Fruit fly (Drosophila melanogaster) whole organism, embryonic: ENCODE results near the gene Cubn.
A peak's percentile ranks its signal among the peaks of the same experiment; 100 is the strongest.

ENCODE experiments used
- Awh ChIP-seq: fragments of 200-800 bp; sonication (Bioruptor generic); IDR thresholded peaks from 2 replicates; pipeline ENCODE4, ENCODE4 v1.3.6; 2022; ENCODE audit warnings: missing biosample characterization, missing genetic modification characterization
- Bdp1 ChIP-seq: fragments of 200-800 bp; sonication (Bioruptor generic); optimal IDR thresholded peaks from 3 replicates; lab custom pipeline; 2016; ENCODE audit warnings: missing biosample characterization, missing genetic modification characterization
- CG11456 ChIP-seq: fragments of 200-800 bp; sonication (Bioruptor generic); IDR thresholded peaks from 3 replicates; pipeline ENCODE4 v1.3.6; 2022; ENCODE audit warnings: missing biosample characterization, missing genetic modification characterization
- CG12769 ChIP-seq: fragments of 200-800 bp; sonication (Bioruptor generic); optimal IDR thresholded peaks from 2 replicates; lab custom pipeline; 2019; ENCODE audit warnings: missing biosample characterization, mild to moderate bottlenecking, missing genetic modification characterization, moderate library complexity
- CG15514 ChIP-seq: fragments of 200-800 bp; sonication (Bioruptor generic); optimal IDR thresholded peaks from 3 replicates; lab custom pipeline; 2017; ENCODE audit warnings: missing biosample characterization, missing genetic modification characterization, mild to moderate bottlenecking, moderate library complexity, missing genetic modification reagents
- CG17612 ChIP-seq: fragments of 200-800 bp; sonication (Bioruptor generic); IDR thresholded peaks from 2 replicates; pipeline ENCODE4 v1.3.6; 2022; ENCODE audit warnings: missing biosample characterization, missing genetic modification characterization
- CG1792 ChIP-seq: fragments of 200-800 bp; sonication (Bioruptor generic); optimal IDR thresholded peaks from 2 replicates; lab custom pipeline; 2016; ENCODE audit warnings: missing biosample characterization, missing genetic modification characterization
- CG2129 ChIP-seq: fragments of 200-800 bp; sonication (Bioruptor generic); IDR thresholded peaks from 2 replicates; pipeline ENCODE4 v1.3.6; 2022; ENCODE audit warnings: missing biosample characterization, missing genetic modification characterization; ENCODE audit not compliant: partially characterized antibody
- CG31388 ChIP-seq: fragments of 200-800 bp; sonication (Bioruptor generic); optimal IDR thresholded peaks from 2 replicates; lab custom pipeline; 2016; ENCODE audit warnings: missing biosample characterization, missing genetic modification characterization
- CG31441 ChIP-seq: fragments of 200-800 bp; sonication (Bioruptor generic); IDR thresholded peaks from 2 replicates; pipeline ENCODE4 v1.3.6; 2022; ENCODE audit warnings: missing biosample characterization, missing genetic modification characterization
- CG33557 ChIP-seq: fragments of 200-800 bp; sonication (Bioruptor generic); optimal IDR thresholded peaks from 2 replicates; lab custom pipeline; 2019; ENCODE audit warnings: missing biosample characterization, mild to moderate bottlenecking, missing genetic modification characterization, moderate library complexity
- CG43689 ChIP-seq: fragments of 200-800 bp; sonication (Bioruptor generic); IDR thresholded peaks from 2 replicates; pipeline ENCODE4 v1.3.6; 2022; ENCODE audit warnings: missing biosample characterization, missing genetic modification characterization
- CG6689 ChIP-seq: fragments of 200-800 bp; sonication (Bioruptor generic); IDR thresholded peaks from 2 replicates; pipeline ENCODE4 v1.3.6; 2022; ENCODE audit warnings: missing biosample characterization, missing genetic modification characterization
- CTCF ChIP-seq: fragments of 200-800 bp; sonication (Bioruptor generic); optimal IDR thresholded peaks from 2 replicates; lab custom pipeline; 2017; ENCODE audit warnings: missing biosample characterization, mild to moderate bottlenecking, missing genetic modification characterization, moderate library complexity
- Deaf1 ChIP-seq: fragments of 200-800 bp; optimal IDR thresholded peaks from 3 replicates; lab custom pipeline; 2019; ENCODE audit warnings: missing biosample characterization, mild to moderate bottlenecking, missing genetic modification characterization, moderate library complexity
- E2f1 ChIP-seq: fragments of 200-800 bp; sonication (Bioruptor generic); IDR thresholded peaks from 2 replicates; pipeline ENCODE4 v1.3.6; 2022; ENCODE audit warnings: missing biosample characterization, missing genetic modification characterization
- Ets65A ChIP-seq: fragments of 200-800 bp; sonication (Bioruptor generic); peaks from one replicate; lab custom pipeline; 2016; ENCODE audit warnings: missing biosample characterization, missing genetic modification characterization
- Fer2 ChIP-seq: fragments of 200-800 bp; sonication (Bioruptor generic); optimal IDR thresholded peaks from 2 replicates; lab custom pipeline; 2018; ENCODE audit warnings: missing biosample characterization, mild to moderate bottlenecking, missing genetic modification characterization, moderate library complexity
- HmgZ ChIP-seq: fragments of 200-800 bp; sonication (Bioruptor generic); optimal IDR thresholded peaks from 2 replicates; lab custom pipeline; 2018; ENCODE audit warnings: missing biosample characterization, mild to moderate bottlenecking, missing genetic modification characterization
- Lhr ChIP-seq: fragments of 200-800 bp; sonication (Bioruptor generic); optimal IDR thresholded peaks from 3 replicates; lab custom pipeline; 2017; ENCODE audit warnings: mild to moderate bottlenecking, missing biosample characterization, missing genetic modification reagents, missing genetic modification characterization
- Lim3 ChIP-seq: fragments of 200-800 bp; sonication (Bioruptor generic); IDR thresholded peaks from 2 replicates; pipeline ENCODE4 v1.3.6; 2022; ENCODE audit warnings: missing biosample characterization, missing genetic modification characterization
- Med ChIP-seq: fragments of 200-800 bp; sonication (Bioruptor generic); peaks from one replicate; lab custom pipeline; 2016; ENCODE audit warnings: missing biosample characterization, missing genetic modification characterization, mild to moderate bottlenecking, inconsistent platforms, moderate library complexity
- Mes4 ChIP-seq: fragments of 200-800 bp; sonication (Bioruptor generic); optimal IDR thresholded peaks from 2 replicates; lab custom pipeline; 2016; ENCODE audit warnings: missing biosample characterization, missing genetic modification characterization
- NC2β ChIP-seq: fragments of 200-800 bp; sonication (Bioruptor generic); optimal IDR thresholded peaks from 2 replicates; lab custom pipeline; 2016; ENCODE audit warnings: missing biosample characterization, missing genetic modification characterization
- Nf-YB ChIP-seq: fragments of 200-800 bp; sonication (Bioruptor generic); optimal IDR thresholded peaks from 3 replicates; lab custom pipeline; 2019; ENCODE audit warnings: missing biosample characterization, mild to moderate bottlenecking, missing genetic modification characterization, moderate library complexity
- bbx ChIP-seq: fragments of 200-800 bp; sonication (Bioruptor generic); IDR thresholded peaks from 2 replicates; pipeline ENCODE4 v1.3.6; 2022; ENCODE audit warnings: missing biosample characterization, missing genetic modification characterization; ENCODE audit not compliant: partially characterized antibody
- bsh ChIP-seq, 2 experiments: fragments of 200-800 bp; sonication (Bioruptor generic); optimal IDR thresholded peaks; 2 replicates each; lab custom pipeline; 2017 to 2018; ENCODE audit warnings: mild to moderate bottlenecking in 2 of 2, missing biosample characterization in 2 of 2, missing genetic modification characterization in 2 of 2, moderate library complexity in 1 of 2
- btn ChIP-seq: fragments of 200-800 bp; sonication (Bioruptor generic); optimal IDR thresholded peaks from 2 replicates; lab custom pipeline; 2016; ENCODE audit warnings: missing biosample characterization, missing genetic modification characterization
- chinmo ChIP-seq: fragments of 200-800 bp; sonication (Bioruptor generic); IDR thresholded peaks from 4 replicates; pipeline ENCODE4 v1.3.6; 2022; ENCODE audit warnings: missing biosample characterization, missing genetic modification characterization; ENCODE audit not compliant: partially characterized antibody
- chm ChIP-seq: fragments of 200-800 bp; sonication (Bioruptor generic); IDR thresholded peaks from 2 replicates; pipeline ENCODE4 v1.3.6; 2022; ENCODE audit warnings: missing biosample characterization, missing genetic modification characterization
- cwo ChIP-seq: fragments of 200-800 bp; sonication (Bioruptor generic); optimal IDR thresholded peaks from 3 replicates; lab custom pipeline; 2017; ENCODE audit warnings: missing biosample characterization, missing genetic modification characterization, mild to moderate bottlenecking, moderate library complexity, missing genetic modification reagents
- disco-r ChIP-seq: fragments of 200-800 bp; sonication (Bioruptor generic); optimal IDR thresholded peaks from 2 replicates; lab custom pipeline; 2016; ENCODE audit warnings: missing biosample characterization, missing genetic modification characterization
- dm ChIP-seq: fragments of 200-800 bp; sonication (Bioruptor generic); optimal IDR thresholded peaks from 3 replicates; lab custom pipeline; 2016; ENCODE audit warnings: missing biosample characterization, missing genetic modification characterization
- eyg ChIP-seq: fragments of 200-800 bp; sonication (Bioruptor generic); optimal IDR thresholded peaks from 3 replicates; lab custom pipeline; 2016; ENCODE audit warnings: missing biosample characterization, missing genetic modification characterization
- hkb ChIP-seq, 2 experiments: fragments of 200-800 bp in 1 of 2; fragments of >200 bp in 1 of 2; sonication (Bioruptor generic) in 1 of 2; IDR thresholded peaks in 1 of 2; optimal IDR thresholded peaks in 1 of 2; 2 replicates each; pipeline versions ENCODE4 v1.3.6 to Lab custom; 2017 to 2022; ENCODE audit warnings: missing biosample characterization in 1 of 2, missing genetic modification characterization in 1 of 2
- lab ChIP-seq: fragments of 200-800 bp; sonication (Bioruptor generic); optimal IDR thresholded peaks from 3 replicates; lab custom pipeline; 2017; ENCODE audit warnings: missing biosample characterization, missing genetic modification characterization, mild to moderate bottlenecking, moderate library complexity, missing genetic modification reagents
- lov ChIP-seq, 2 experiments: fragments of 200-800 bp in 1 of 2; fragments of >200 bp in 1 of 2; sonication (Bioruptor generic) in 1 of 2; IDR thresholded peaks in 1 of 2; optimal IDR thresholded peaks in 1 of 2; 2 replicates in 1 of 2; 3 replicates in 1 of 2; pipeline versions ENCODE4 v1.3.6 to Lab custom; 2017 to 2022; ENCODE audit warnings: missing biosample characterization in 1 of 2, missing genetic modification characterization in 1 of 2
- maf-S ChIP-seq: fragments of 200-800 bp; sonication (Bioruptor generic); optimal IDR thresholded peaks from 2 replicates; lab custom pipeline; 2016; ENCODE audit warnings: missing biosample characterization, missing genetic modification characterization
- mld ChIP-seq: fragments of 200-800 bp; sonication (Bioruptor generic); IDR thresholded peaks from 3 replicates; pipeline ENCODE4 v1.3.6; 2022; ENCODE audit warnings: missing biosample characterization, missing genetic modification characterization; ENCODE audit not compliant: partially characterized antibody
- nerfin-1 ChIP-seq: fragments of 200-800 bp; sonication (Bioruptor generic); optimal IDR thresholded peaks from 3 replicates; lab custom pipeline; 2019; ENCODE audit warnings: missing biosample characterization, mild to moderate bottlenecking, missing genetic modification characterization, moderate library complexity
- pita ChIP-seq: fragments of 200-800 bp; sonication (Bioruptor generic); optimal IDR thresholded peaks from 2 replicates; lab custom pipeline; 2017; ENCODE audit warnings: missing biosample characterization, mild to moderate bottlenecking, missing genetic modification characterization
- row ChIP-seq: fragments of 200-800 bp; sonication (Bioruptor generic); IDR thresholded peaks from 3 replicates; pipeline ENCODE4 v1.3.6; 2022; ENCODE audit warnings: missing biosample characterization, missing genetic modification characterization
- run ChIP-seq: fragments of 200-800 bp; sonication (Bioruptor generic); optimal IDR thresholded peaks from 3 replicates; lab custom pipeline; 2018; ENCODE audit warnings: missing biosample characterization, mild to moderate bottlenecking, missing genetic modification characterization
- sob ChIP-seq: fragments of 200-800 bp; sonication (Bioruptor generic); IDR thresholded peaks from 2 replicates; pipeline ENCODE4 v1.3.6; 2022; ENCODE audit warnings: missing biosample characterization, missing genetic modification characterization
- sr ChIP-seq: fragments of 200-800 bp; sonication (Bioruptor generic); IDR thresholded peaks from 3 replicates; pipeline ENCODE4 v1.3.6; 2022; ENCODE audit warnings: missing biosample characterization, missing genetic modification characterization
- tna ChIP-seq: fragments of 200-800 bp; sonication (Bioruptor generic); IDR thresholded peaks from 2 replicates; pipeline ENCODE4 v1.3.6; 2022; ENCODE audit warnings: missing biosample characterization, missing genetic modification characterization; ENCODE audit not compliant: partially characterized antibody
- ttk ChIP-seq: fragments of 200-800 bp; sonication (Bioruptor generic); IDR thresholded peaks from 2 replicates; pipeline ENCODE4 v2.1.2; 2022; ENCODE audit warnings: missing biosample characterization, missing genetic modification characterization
- unpg ChIP-seq: fragments of 200-800 bp; sonication (Bioruptor generic); optimal IDR thresholded peaks from 3 replicates; lab custom pipeline; 2018; ENCODE audit warnings: missing biosample characterization, mild to moderate bottlenecking, missing genetic modification characterization, moderate library complexity
- vnd ChIP-seq: fragments of 200-800 bp; sonication (Bioruptor generic); IDR thresholded peaks from 3 replicates; pipeline ENCODE4 v1.3.6; 2022; ENCODE audit warnings: missing biosample characterization, missing genetic modification characterization; ENCODE audit not compliant: partially characterized antibody
- vvl ChIP-seq: fragments of 200-800 bp; sonication (Bioruptor generic); IDR thresholded peaks from 2 replicates; pipeline ENCODE4 v1.3.6; 2022; ENCODE audit warnings: missing biosample characterization, missing genetic modification characterization
- wor ChIP-seq: fragments of 200-800 bp; sonication (Bioruptor generic); IDR thresholded peaks from 2 replicates; pipeline ENCODE4 v1.3.6; 2022; ENCODE audit warnings: missing biosample characterization, missing genetic modification characterization

Cubn gene

dm6 chrX:9580544-9580943, 9.4 kb upstream of the Cubn start (continued):
- no peak for TF ChIP-seq vnd (GFP tag; lab: Robert Waterston, UW)
- TF ChIP-seq mld: no peak
- TF ChIP-seq CG17612: no peak
- TF ChIP-seq CG31441 (GFP tag; lab: Robert Waterston, UW): no peak
- TF ChIP-seq row (GFP tag; lab: Robert Waterston, UW): 0 out of 3 replicates have a peak, but pooled peaks have one; percentile 9
- TF ChIP-seq btn (GFP tag; lab: Kevin White, UChicago): no peak
- TF ChIP-seq disco-r (GFP tag; lab: Kevin White, UChicago): no peak
- no peak for TF ChIP-seq Bdp1 (GFP tag; lab: Kevin White, UChicago)
- TF ChIP-seq vvl (GFP tag; lab: Robert Waterston, UW): 0 out of 2 replicates have a peak, but pooled peaks have one; percentile 8
- TF ChIP-seq Awh (GFP tag; lab: Robert Waterston, UW): no peak
- no peak for TF ChIP-seq sob (GFP tag; lab: Robert Waterston, UW)
- TF ChIP-seq lab: peak; percentile 26
- no peak for TF ChIP-seq wor (GFP tag; lab: Robert Waterston, UW)
- TF ChIP-seq CG12769 (tag; lab: Kevin White, UChicago): no peak
- no peak for TF ChIP-seq CG15514 (GFP tag; lab: Kevin White, UChicago)
- TF ChIP-seq pita (GFP tag; lab: Kevin White, UChicago): no peak
- no peak for TF ChIP-seq hkb (optimal IDR thresholded peaks at IDR 0.05; lab: Kevin White, UChicago)
- TF ChIP-seq hkb (GFP tag; IDR thresholded peaks at IDR 0.05; lab: Robert Waterston, UW): peak; percentile 26; the same call in 1 of the 2 replicates
- TF ChIP-seq maf-S (GFP tag; lab: Kevin White, UChicago): no peak
- no peak for TF ChIP-seq E2f1 (GFP tag; lab: Robert Waterston, UW)
- no peak for TF ChIP-seq Mes4 (GFP tag; lab: Kevin White, UChicago)
- TF ChIP-seq chinmo (GFP tag; lab: Robert Waterston, UW): 0 out of 4 replicates have a peak, but pooled peaks have one; percentile 71
- no peak for TF ChIP-seq Nf-YB (GFP tag; lab: Kevin White, UChicago)
- TF ChIP-seq bsh (GFP tag; optimal IDR thresholded peaks at IDR 0.05; lab: Kevin White, UChicago): no peak
- TF ChIP-seq CG43689 (GFP tag; lab: Robert Waterston, UW): no peak
- no peak for TF ChIP-seq unpg (GFP tag; lab: Kevin White, UChicago)
- no peak for TF ChIP-seq dm (GFP tag; lab: Kevin White, UChicago)
- TF ChIP-seq CTCF (GFP tag; lab: Kevin White, UChicago): no peak
- 0 out of 2 replicates have a peak, but pooled peaks have one; percentile 13 for TF ChIP-seq CG6689 (GFP tag; lab: Robert Waterston, UW)
- TF ChIP-seq Fer2 (tag; lab: Kevin White, UChicago): no peak
- no peak for TF ChIP-seq ttk (GFP tag; lab: Robert Waterston, UW)
- peak; percentile 51 for TF ChIP-seq Med
- TF ChIP-seq lov (optimal IDR thresholded peaks at IDR 0.05; lab: Kevin White, UChicago): no peak
- TF ChIP-seq lov (GFP tag; IDR thresholded peaks at IDR 0.05; lab: Robert Waterston, UW): no peak
- no peak for TF ChIP-seq CG11456 (GFP tag; lab: Robert Waterston, UW)
- TF ChIP-seq sr (GFP tag; lab: Robert Waterston, UW): no peak
- no peak for TF ChIP-seq CG33557 (GFP tag; lab: Kevin White, UChicago)
- TF ChIP-seq tna (GFP tag; lab: Robert Waterston, UW): no peak
- no peak for TF ChIP-seq run (tag; lab: Kevin White, UChicago)
- TF ChIP-seq NC2β (GFP tag; lab: Kevin White, UChicago): no peak
- no peak for TF ChIP-seq CG2129
- TF ChIP-seq Lhr (GFP tag; lab: Kevin White, UChicago): no peak
- no peak for TF ChIP-seq bbx (GFP tag; lab: Robert Waterston, UW)
- no peak for TF ChIP-seq Deaf1 (tag; lab: Kevin White, UChicago)
- no peak for TF ChIP-seq nerfin-1 (tag; lab: Kevin White, UChicago)
- TF ChIP-seq chm (GFP tag; lab: Robert Waterston, UW): no peak
- no peak for TF ChIP-seq Lim3 (GFP tag; lab: Robert Waterston, UW)
- TF ChIP-seq eyg (GFP tag; lab: Kevin White, UChicago): no peak
- TF ChIP-seq CG31388 (GFP tag; lab: Kevin White, UChicago): no peak
- TF ChIP-seq CG1792 (GFP tag; lab: Kevin White, UChicago): no peak
- peak; percentile 10 for TF ChIP-seq Ets65A (GFP tag; lab: Kevin White, UChicago)
- TF ChIP-seq cwo: peak; percentile 61
- no peak for TF ChIP-seq HmgZ (tag; lab: Kevin White, UChicago)
